Worm (Caenorhabditis elegans): Measurements from ENCODE around the gene E02C12.10.

DNA sequence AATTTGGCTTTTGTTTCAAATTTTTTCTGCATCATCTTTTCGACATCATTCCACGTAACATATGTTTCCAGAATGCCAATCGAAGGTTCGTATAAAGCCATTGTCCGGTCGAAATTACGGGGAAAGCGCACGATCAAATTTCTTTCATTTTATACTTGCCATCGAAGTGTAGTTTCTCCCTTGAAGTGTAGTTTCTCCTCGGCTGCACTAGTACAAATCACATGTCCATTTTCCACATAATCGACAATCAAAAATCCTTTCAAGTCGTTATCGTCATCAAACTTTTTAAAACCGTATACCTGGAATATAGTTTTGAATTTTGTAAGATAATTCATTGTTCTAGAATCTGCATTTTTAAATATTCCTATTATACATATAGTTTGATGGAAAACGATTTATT lies 2.8 kb downstream of the E02C12.10 start, which contains the start of gene E02C12.9:
- TF ChIP-seq dao-5 (tag; optimal IDR thresholded peaks at IDR 0.05): no peak
- no peak for TF ChIP-seq him-1 (tag; optimal IDR thresholded peaks at IDR 0.05)

All from whole organism, L4/young adult.